Worm (Caenorhabditis elegans): ENCODE results near the gene R09E10.6.

DNA sequence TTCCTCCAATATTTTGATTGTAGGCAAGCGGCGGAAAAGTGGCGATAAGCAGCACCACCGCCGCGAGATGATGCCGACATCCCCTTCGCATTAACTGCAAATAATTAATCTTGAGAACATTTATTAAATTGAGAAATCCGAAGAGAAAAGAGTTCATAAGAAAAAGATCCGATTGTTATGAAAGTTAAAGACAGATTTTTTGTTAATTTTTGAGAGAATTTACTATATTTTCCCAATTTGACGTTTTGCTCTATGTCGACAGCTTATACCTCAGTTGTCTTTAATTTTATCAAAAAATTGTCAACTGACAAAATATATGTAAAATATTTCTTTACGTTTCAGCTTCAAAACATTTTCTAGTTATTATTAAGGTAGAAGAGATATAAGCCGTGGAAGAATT is 8.3 kb upstream of the R09E10.6 start, which contains the start of gene R09E10.5:
- TF ChIP-seq M03D4.4 (tag; optimal IDR thresholded peaks at IDR 0.05): no peak
- no peak for TF ChIP-seq mab-5 (tag; optimal IDR thresholded peaks at IDR 0.05)
- no peak for TF ChIP-seq unc-39 (tag; optimal IDR thresholded peaks at IDR 0.05)
- TF ChIP-seq lsy-2 (tag; optimal IDR thresholded peaks at IDR 0.05): no peak
- TF ChIP-seq blmp-1 (tag; optimal IDR thresholded peaks at IDR 0.05): no peak
- TF ChIP-seq unc-62 (GFP tag; optimal IDR thresholded peaks at IDR 0.05): no peak
- no peak for TF ChIP-seq ceh-43 (GFP tag; optimal IDR thresholded peaks at IDR 0.05)
- TF ChIP-seq nhr-12 (tag; optimal IDR thresholded peaks at IDR 0.05): no peak
- no peak for TF ChIP-seq elt-3 (tag; optimal IDR thresholded peaks at IDR 0.05)
- TF ChIP-seq tbx-8 (GFP tag; optimal IDR thresholded peaks at IDR 0.05): no peak

Data from whole organism, mixed stage, embryonic.